Fruit fly (Drosophila melanogaster) whole organism, embryonic: ENCODE data around the gene CG1440.
A peak's percentile ranks its signal among the peaks of the same experiment; 100 is the strongest.

ENCODE experiments used
- Blimp-1 ChIP-seq: fragments of 200-800 bp; sonication (Bioruptor generic); optimal IDR thresholded peaks from 3 replicates; lab custom pipeline; 2018; ENCODE audit warnings: missing biosample characterization, missing genetic modification characterization, mild to moderate bottlenecking, moderate library complexity, missing genetic modification reagents
- CG12071 ChIP-seq: fragments of 200-800 bp; sonication (Bioruptor generic); optimal IDR thresholded peaks from 3 replicates; lab custom pipeline; 2018; ENCODE audit warnings: missing biosample characterization, mild to moderate bottlenecking, missing genetic modification characterization
- CG12155 ChIP-seq: fragments of 200-800 bp; sonication (Bioruptor generic); optimal IDR thresholded peaks from 3 replicates; lab custom pipeline; 2016; ENCODE audit warnings: missing biosample characterization, missing genetic modification characterization
- CG12769 ChIP-seq: fragments of 200-800 bp; sonication (Bioruptor generic); optimal IDR thresholded peaks from 2 replicates; lab custom pipeline; 2019; ENCODE audit warnings: missing biosample characterization, mild to moderate bottlenecking, missing genetic modification characterization, moderate library complexity
- CG13296 ChIP-seq: fragments of 200-800 bp; sonication (Bioruptor generic); optimal IDR thresholded peaks from 3 replicates; lab custom pipeline; 2018; ENCODE audit warnings: missing biosample characterization, mild to moderate bottlenecking, missing genetic modification characterization
- CG15073 ChIP-seq: fragments of 200-800 bp; sonication (Bioruptor generic); optimal IDR thresholded peaks from 2 replicates; lab custom pipeline; 2016; ENCODE audit warnings: missing biosample characterization, missing genetic modification characterization
- CG17361 ChIP-seq: fragments of 200-800 bp; sonication (Bioruptor generic); IDR thresholded peaks from 3 replicates; pipeline ENCODE4 v1.3.6; 2022; ENCODE audit warnings: missing biosample characterization, missing genetic modification characterization
- CG18599 ChIP-seq: fragments of 200-800 bp; sonication (Bioruptor generic); optimal IDR thresholded peaks from 3 replicates; lab custom pipeline; 2017; ENCODE audit warnings: missing biosample characterization, missing genetic modification characterization, mild to moderate bottlenecking, moderate library complexity, missing genetic modification reagents
- CG2875 ChIP-seq: fragments of 200-800 bp; sonication (Bioruptor generic); optimal IDR thresholded peaks from 2 replicates; lab custom pipeline; 2017; ENCODE audit warnings: missing biosample characterization, mild to moderate bottlenecking, missing genetic modification characterization, missing genetic modification reagents
- CG30020 ChIP-seq: fragments of 200-800 bp; optimal IDR thresholded peaks from 2 replicates; lab custom pipeline; 2019; ENCODE audit warnings: missing biosample characterization, mild to moderate bottlenecking, missing genetic modification characterization, moderate library complexity
- CG31365 ChIP-seq: fragments of 200-800 bp; sonication (Bioruptor generic); optimal IDR thresholded peaks from 2 replicates; lab custom pipeline; 2018; ENCODE audit warnings: missing biosample characterization, mild to moderate bottlenecking, missing genetic modification characterization
- CG3163 ChIP-seq: fragments of 200-800 bp; sonication (Bioruptor generic); optimal IDR thresholded peaks from 3 replicates; lab custom pipeline; 2016; ENCODE audit warnings: missing biosample characterization, missing genetic modification characterization
- CG3407 ChIP-seq: fragments of 200-800 bp; sonication (Bioruptor generic); optimal IDR thresholded peaks from 2 replicates; lab custom pipeline; 2018; ENCODE audit warnings: missing biosample characterization, mild to moderate bottlenecking, missing genetic modification characterization
- CG5180 ChIP-seq: fragments of 200-800 bp; sonication (Bioruptor generic); optimal IDR thresholded peaks from 3 replicates; lab custom pipeline; 2017; ENCODE audit warnings: missing biosample characterization, missing genetic modification characterization, mild to moderate bottlenecking, moderate library complexity, missing genetic modification reagents
- CG6175 ChIP-seq: fragments of 200-800 bp; sonication (Bioruptor generic); IDR thresholded peaks from 3 replicates; pipeline ENCODE4 v1.3.6; 2022; ENCODE audit warnings: missing biosample characterization, missing genetic modification characterization
- CG7928 ChIP-seq: fragments of 200-800 bp; sonication (Bioruptor generic); optimal IDR thresholded peaks from 2 replicates; lab custom pipeline; 2017; ENCODE audit warnings: missing biosample characterization, mild to moderate bottlenecking, missing genetic modification characterization
- CG7963 ChIP-seq: fragments of 200-800 bp; sonication (Bioruptor generic); IDR thresholded peaks from 3 replicates; pipeline ENCODE4 v1.3.6; 2022; ENCODE audit warnings: missing biosample characterization, missing genetic modification characterization; ENCODE audit not compliant: partially characterized antibody
- CG7987 ChIP-seq: fragments of 200-800 bp; sonication (Bioruptor generic); optimal IDR thresholded peaks from 2 replicates; lab custom pipeline; 2018; ENCODE audit warnings: missing biosample characterization, mild to moderate bottlenecking, missing genetic modification characterization, moderate library complexity
- CG9817 ChIP-seq: fragments of 200-800 bp; sonication (Bioruptor generic); optimal IDR thresholded peaks from 2 replicates; lab custom pipeline; 2018; ENCODE audit warnings: missing biosample characterization, mild to moderate bottlenecking, missing genetic modification characterization, moderate library complexity
- Chrac-16 ChIP-seq: fragments of 200-800 bp; sonication (Bioruptor generic); optimal IDR thresholded peaks from 3 replicates; lab custom pipeline; 2016; ENCODE audit warnings: missing biosample characterization, missing genetic modification characterization
- Dbx ChIP-seq: fragments of 200-800 bp; sonication (Bioruptor generic); IDR thresholded peaks from 3 replicates; pipeline ENCODE4 v1.3.6; 2022; ENCODE audit warnings: missing biosample characterization, missing genetic modification characterization
- Deaf1 ChIP-seq: fragments of 200-800 bp; optimal IDR thresholded peaks from 3 replicates; lab custom pipeline; 2019; ENCODE audit warnings: missing biosample characterization, mild to moderate bottlenecking, missing genetic modification characterization, moderate library complexity
- Dref ChIP-seq: fragments of 200-800 bp; sonication (Bioruptor generic); IDR thresholded peaks from 2 replicates; pipeline ENCODE4 v1.3.6; 2022; ENCODE audit warnings: missing biosample characterization, missing genetic modification characterization
- Fer2 ChIP-seq: fragments of 200-800 bp; sonication (Bioruptor generic); optimal IDR thresholded peaks from 2 replicates; lab custom pipeline; 2018; ENCODE audit warnings: missing biosample characterization, mild to moderate bottlenecking, missing genetic modification characterization, moderate library complexity
- HLH54F ChIP-seq: fragments of 200-800 bp; sonication (Bioruptor generic); optimal IDR thresholded peaks from 3 replicates; lab custom pipeline; 2016; ENCODE audit warnings: missing biosample characterization, missing genetic modification characterization
- HmgD ChIP-seq: fragments of 200-800 bp; sonication (Bioruptor generic); optimal IDR thresholded peaks from 3 replicates; lab custom pipeline; 2016; ENCODE audit warnings: missing biosample characterization, missing genetic modification characterization
- Hmx ChIP-seq: fragments of 200-800 bp; sonication (Bioruptor generic); optimal IDR thresholded peaks from 2 replicates; lab custom pipeline; 2016; ENCODE audit warnings: missing biosample characterization, missing genetic modification characterization
- Lhr ChIP-seq: fragments of 200-800 bp; sonication (Bioruptor generic); optimal IDR thresholded peaks from 3 replicates; lab custom pipeline; 2017; ENCODE audit warnings: mild to moderate bottlenecking, missing biosample characterization, missing genetic modification reagents, missing genetic modification characterization
- Oli ChIP-seq: fragments of 200-800 bp; sonication (Bioruptor generic); optimal IDR thresholded peaks from 2 replicates; lab custom pipeline; 2018; ENCODE audit warnings: missing biosample characterization, mild to moderate bottlenecking, missing genetic modification characterization, moderate library complexity
- Optix ChIP-seq: fragments of 200-800 bp; sonication (Bioruptor generic); IDR thresholded peaks from 3 replicates; pipeline ENCODE4 v1.3.6; 2022; ENCODE audit warnings: missing biosample characterization, missing genetic modification characterization
- Poxn ChIP-seq: fragments of 200-800 bp; sonication (Bioruptor generic); IDR thresholded peaks from 2 replicates; pipeline ENCODE4 v1.3.6; 2022; ENCODE audit warnings: missing biosample characterization, missing genetic modification characterization
- TFAM ChIP-seq: fragments of 200-800 bp; sonication (Bioruptor generic); optimal IDR thresholded peaks from 2 replicates; lab custom pipeline; 2017; ENCODE audit warnings: missing biosample characterization, missing genetic modification characterization, inconsistent platforms
- Tbp ChIP-seq: fragments of >200 bp; optimal IDR thresholded peaks from 2 replicates; lab custom pipeline; 2018; ENCODE audit warnings: missing biosample characterization, missing genetic modification characterization
- bcd ChIP-seq: fragments of 200-800 bp; sonication (Bioruptor generic); optimal IDR thresholded peaks from 2 replicates; lab custom pipeline; 2017; ENCODE audit warnings: missing biosample characterization, mild to moderate bottlenecking, missing genetic modification characterization
- br ChIP-seq: fragments of >200 bp; optimal IDR thresholded peaks from 2 replicates; lab custom pipeline; 2017
- bsh ChIP-seq, 2 experiments: fragments of 200-800 bp; sonication (Bioruptor generic); optimal IDR thresholded peaks; 2 replicates each; lab custom pipeline; 2017 to 2018; ENCODE audit warnings: mild to moderate bottlenecking in 2 of 2, missing biosample characterization in 2 of 2, missing genetic modification characterization in 2 of 2, moderate library complexity in 1 of 2
- chif ChIP-seq, 2 experiments: fragments of 200-800 bp; sonication (Bioruptor generic); optimal IDR thresholded peaks; 3 replicates each; lab custom pipeline; 2016; ENCODE audit warnings: missing biosample characterization in 2 of 2, missing genetic modification characterization in 2 of 2
- en ChIP-seq: fragments of 200-800 bp; sonication (Bioruptor generic); optimal IDR thresholded peaks from 2 replicates; lab custom pipeline; 2016; ENCODE audit warnings: missing biosample characterization, missing genetic modification characterization
- eyg ChIP-seq: fragments of 200-800 bp; sonication (Bioruptor generic); optimal IDR thresholded peaks from 3 replicates; lab custom pipeline; 2016; ENCODE audit warnings: missing biosample characterization, missing genetic modification characterization
- fd64A ChIP-seq: fragments of 200-800 bp; sonication (Bioruptor generic); optimal IDR thresholded peaks from 3 replicates; lab custom pipeline; 2018; ENCODE audit warnings: missing biosample characterization, mild to moderate bottlenecking, missing genetic modification characterization
- ftz-f1 ChIP-seq: fragments of 200-800 bp; sonication (Bioruptor generic); optimal IDR thresholded peaks from 2 replicates; lab custom pipeline; 2016; ENCODE audit warnings: missing biosample characterization, missing genetic modification characterization
- hth ChIP-seq: fragments of >200 bp; optimal IDR thresholded peaks from 2 replicates; lab custom pipeline; 2017; ENCODE audit warnings: inconsistent platforms
- oc ChIP-seq: fragments of 200-800 bp; sonication (Bioruptor generic); optimal IDR thresholded peaks from 2 replicates; lab custom pipeline; 2018; ENCODE audit warnings: missing biosample characterization, mild to moderate bottlenecking, missing genetic modification characterization, moderate library complexity
- otp ChIP-seq: fragments of 200-800 bp; sonication (Bioruptor generic); IDR thresholded peaks from 3 replicates; pipeline ENCODE4, ENCODE4 v1.3.6; 2022; ENCODE audit warnings: missing biosample characterization, missing genetic modification characterization
- p53 ChIP-seq: fragments of 200-800 bp; sonication (Bioruptor generic); optimal IDR thresholded peaks from 2 replicates; lab custom pipeline; 2016; ENCODE audit warnings: missing biosample characterization, missing genetic modification characterization
- sens ChIP-seq: fragments of 200-800 bp; sonication (Bioruptor generic); peaks from one replicate; lab custom pipeline; 2016; ENCODE audit warnings: missing biosample characterization, missing genetic modification characterization
- slbo ChIP-seq: fragments of 200-800 bp; sonication (Bioruptor generic); IDR thresholded peaks from 2 replicates; pipeline ENCODE4 v1.3.6; 2022; ENCODE audit warnings: missing biosample characterization, missing genetic modification characterization
- sob ChIP-seq: fragments of 200-800 bp; sonication (Bioruptor generic); IDR thresholded peaks from 2 replicates; pipeline ENCODE4 v1.3.6; 2022; ENCODE audit warnings: missing biosample characterization, missing genetic modification characterization
- ssp ChIP-seq: fragments of 200-800 bp; sonication (Bioruptor generic); IDR thresholded peaks from 2 replicates; pipeline ENCODE4 v1.3.6; 2022; ENCODE audit warnings: missing biosample characterization, missing genetic modification characterization
- trem ChIP-seq: fragments of 200-800 bp; optimal IDR thresholded peaks from 3 replicates; lab custom pipeline; 2019; ENCODE audit warnings: missing biosample characterization, mild to moderate bottlenecking, missing genetic modification characterization, moderate library complexity
- zen ChIP-seq: fragments of 200-800 bp; sonication (Bioruptor generic); optimal IDR thresholded peaks from 3 replicates; lab custom pipeline; 2018; ENCODE audit warnings: missing biosample characterization, mild to moderate bottlenecking, missing genetic modification characterization, moderate library complexity

Gene CG1440

dm6 chrX:8455019-8455555 lies 18.2 kb downstream of the CG1440 start, which contains the start of gene org-1 (continued):
- TF ChIP-seq CG30020 (tag; lab: Kevin White, UChicago) (peak; percentile 77), Blimp-1 (GFP tag; lab: Kevin White, UChicago) (peak; percentile 94), oc (tag; lab: Kevin White, UChicago) (peak; percentile 96), sens (GFP tag; lab: Kevin White, UChicago) (peak; percentile 98), Dbx (GFP tag; lab: Robert Waterston, UW) (peak; percentile 94), CG7963 (GFP tag; lab: Robert Waterston, UW) (no peak), CG12769 (peak; percentile 95), Tbp (GFP tag; lab: Kevin White, UChicago) (no peak), CG13296 (GFP tag; lab: Kevin White, UChicago) (peak; percentile 85), TFAM (GFP tag; lab: Kevin White, UChicago) (peak; percentile 61), otp (GFP tag; lab: Robert Waterston, UW) (peak; percentile 98), eyg (GFP tag; lab: Kevin White, UChicago) (peak; percentile 21), br (no peak), Chrac-16 (GFP tag; lab: Kevin White, UChicago) (peak; percentile 96), trem (tag; lab: Kevin White, UChicago) (peak; percentile 94), ssp (GFP tag; lab: Robert Waterston, UW) (peak; percentile 93), HmgD (GFP tag; lab: Kevin White, UChicago) (peak; percentile 26), CG7987 (peak; percentile 73), CG31365 (tag; lab: Kevin White, UChicago) (peak; percentile 76), Hmx (GFP tag; lab: Kevin White, UChicago) (peak; percentile 51), p53 (GFP tag; lab: Kevin White, UChicago) (no peak), CG3407 (GFP tag; lab: Kevin White, UChicago) (peak; percentile 93), Poxn (peak; percentile 84), hth (lab: Kevin White, UChicago) (no peak), en (peak; percentile 62), CG9817 (tag; lab: Kevin White, UChicago) (peak; percentile 96), CG18599 (GFP tag; lab: Kevin White, UChicago) (peak; percentile 90), CG12071 (peak; percentile 90), HLH54F (peak; percentile 73), chif (GFP tag; optimal IDR thresholded peaks at IDR 0.05; lab: Kevin White, UChicago) (peak; percentile 82 to 95), bsh (GFP tag; optimal IDR thresholded peaks at IDR 0.05; lab: Kevin White, UChicago) (peak; percentile 78 to 98), fd64A (GFP tag; lab: Kevin White, UChicago) (peak; percentile 92), CG12155 (GFP tag; lab: Kevin White, UChicago) (peak; percentile 90), CG17361 (peak; percentile 93), Oli (tag; lab: Kevin White, UChicago) (peak; percentile 95), CG3163 (GFP tag; lab: Kevin White, UChicago) (peak; percentile 61), CG2875 (GFP tag; lab: Kevin White, UChicago) (peak; percentile 92), sob (peak; percentile 96), CG6175 (GFP tag; lab: Robert Waterston, UW) (peak; percentile 93), CG7928 (GFP tag; lab: Kevin White, UChicago) (peak; percentile 38), zen (tag; lab: Kevin White, UChicago) (peak; percentile 95), CG15073 (GFP tag; lab: Kevin White, UChicago) (peak; percentile 76), CG5180 (GFP tag; lab: Kevin White, UChicago) (peak; percentile 81), Lhr (GFP tag; lab: Kevin White, UChicago) (peak; percentile 85), Fer2 (peak; percentile 89), ftz-f1 (GFP tag; lab: Kevin White, UChicago) (no peak), slbo (GFP tag; lab: Robert Waterston, UW) (peak; percentile 97), Deaf1 (peak; percentile 65), Dref (GFP tag; lab: Robert Waterston, UW) (0 out of 2 replicates have a peak, but pooled peaks have one; percentile 16), Optix (GFP tag; lab: Robert Waterston, UW) (peak; percentile 96), bcd (GFP tag; lab: Kevin White, UChicago) (peak; percentile 94)
